Fruit fly (Drosophila melanogaster) whole organism, embryonic: ENCODE data around the gene Rrp45.
A peak's percentile ranks its signal among the peaks of the same experiment; 100 is the strongest.

ENCODE experiments used
- CG10274 ChIP-seq: fragments of 200-800 bp; sonication (Bioruptor generic); optimal IDR thresholded peaks from 3 replicates; lab custom pipeline; 2017; ENCODE audit warnings: missing biosample characterization, mild to moderate bottlenecking, missing genetic modification characterization
- CG10321 ChIP-seq: fragments of 200-800 bp; sonication (Bioruptor generic); IDR thresholded peaks from 2 replicates; pipeline ENCODE4 v1.3.6; 2022; ENCODE audit warnings: missing biosample characterization, missing genetic modification characterization
- CG10543 ChIP-seq: fragments of 200-800 bp; sonication (Bioruptor generic); optimal IDR thresholded peaks from 3 replicates; lab custom pipeline; 2017; ENCODE audit warnings: missing biosample characterization, mild to moderate bottlenecking, missing genetic modification characterization, moderate library complexity
- CG11093 ChIP-seq: fragments of 200-800 bp; sonication (Bioruptor generic); IDR thresholded peaks from 3 replicates; pipeline ENCODE4 v1.3.6; 2022; ENCODE audit warnings: missing biosample characterization, missing genetic modification characterization
- CG12391 ChIP-seq: fragments of 200-800 bp; sonication (Bioruptor generic); optimal IDR thresholded peaks from 3 replicates; lab custom pipeline; 2018; ENCODE audit warnings: missing biosample characterization, mild to moderate bottlenecking, missing genetic modification characterization, moderate library complexity
- CG13624 ChIP-seq: fragments of 200-800 bp; sonication (Bioruptor generic); optimal IDR thresholded peaks from 2 replicates; lab custom pipeline; 2016; ENCODE audit warnings: missing biosample characterization, missing genetic modification characterization
- CG15479 ChIP-seq: fragments of 200-800 bp; sonication (Bioruptor generic); optimal IDR thresholded peaks from 3 replicates; lab custom pipeline; 2019; ENCODE audit warnings: missing biosample characterization, mild to moderate bottlenecking, missing genetic modification characterization, moderate library complexity
- CG16779 ChIP-seq: fragments of 200-800 bp; sonication (Bioruptor generic); IDR thresholded peaks from 2 replicates; pipeline ENCODE4 v1.3.6; 2022; ENCODE audit warnings: missing biosample characterization, missing genetic modification characterization
- CG17385 ChIP-seq: fragments of 200-800 bp; sonication (Bioruptor generic); optimal IDR thresholded peaks from 3 replicates; lab custom pipeline; 2018; ENCODE audit warnings: missing biosample characterization, mild to moderate bottlenecking, missing genetic modification characterization
- CG1792 ChIP-seq: fragments of 200-800 bp; sonication (Bioruptor generic); optimal IDR thresholded peaks from 2 replicates; lab custom pipeline; 2016; ENCODE audit warnings: missing biosample characterization, missing genetic modification characterization
- CG18011 ChIP-seq: fragments of 200-800 bp; sonication (Bioruptor generic); optimal IDR thresholded peaks from 2 replicates; lab custom pipeline; 2017; ENCODE audit warnings: missing biosample characterization, missing genetic modification characterization, mild to moderate bottlenecking, moderate library complexity, missing genotype
- CG34224 ChIP-seq: fragments of 200-800 bp; sonication (Bioruptor generic); IDR thresholded peaks from 3 replicates; pipeline ENCODE4 v1.3.6; 2022; ENCODE audit warnings: missing biosample characterization, missing genetic modification characterization; ENCODE audit not compliant: partially characterized antibody
- CG4617 ChIP-seq: fragments of 200-800 bp; sonication (Bioruptor generic); optimal IDR thresholded peaks from 3 replicates; lab custom pipeline; 2016; ENCODE audit warnings: missing biosample characterization, missing genetic modification characterization, borderline replicate concordance
- CG4707 ChIP-seq: fragments of 200-800 bp; sonication (Bioruptor generic); optimal IDR thresholded peaks from 2 replicates; lab custom pipeline; 2018; ENCODE audit warnings: missing biosample characterization, mild to moderate bottlenecking, missing genetic modification characterization, moderate library complexity
- CG6175 ChIP-seq: fragments of 200-800 bp; sonication (Bioruptor generic); IDR thresholded peaks from 3 replicates; pipeline ENCODE4 v1.3.6; 2022; ENCODE audit warnings: missing biosample characterization, missing genetic modification characterization
- CG6683 ChIP-seq: fragments of 200-800 bp; sonication (Bioruptor generic); optimal IDR thresholded peaks from 2 replicates; lab custom pipeline; 2017; ENCODE audit warnings: missing biosample characterization, mild to moderate bottlenecking, missing genetic modification characterization, missing genetic modification reagents
- CG7963 ChIP-seq: fragments of 200-800 bp; sonication (Bioruptor generic); IDR thresholded peaks from 3 replicates; pipeline ENCODE4 v1.3.6; 2022; ENCODE audit warnings: missing biosample characterization, missing genetic modification characterization; ENCODE audit not compliant: partially characterized antibody
- CG8924 ChIP-seq: fragments of 200-800 bp; optimal IDR thresholded peaks from 3 replicates; lab custom pipeline; 2019; ENCODE audit warnings: missing biosample characterization, mild to moderate bottlenecking, missing genetic modification characterization, moderate library complexity
- CG9727 ChIP-seq: fragments of 200-800 bp; sonication (Bioruptor generic); optimal IDR thresholded peaks from 3 replicates; lab custom pipeline; 2017; ENCODE audit warnings: missing biosample characterization, mild to moderate bottlenecking, missing genetic modification characterization
- D ChIP-seq, 2 experiments: fragments of 200-800 bp in 1 of 2; fragments of >200 bp in 1 of 2; sonication (Bioruptor generic) in 1 of 2; optimal IDR thresholded peaks; 2 replicates in 1 of 2; 3 replicates in 1 of 2; lab custom pipeline; 2017; ENCODE audit warnings: mild to moderate bottlenecking in 1 of 2, missing biosample characterization in 1 of 2, missing genetic modification characterization in 1 of 2, missing genetic modification reagents in 1 of 2
- Eip74EF ChIP-seq, 2 experiments: fragments of 200-800 bp in 1 of 2; fragments of >200 bp in 1 of 2; sonication (Bioruptor generic) in 1 of 2; optimal IDR thresholded peaks; 2 replicates each; lab custom pipeline; 2017 to 2019; ENCODE audit warnings: missing biosample characterization in 2 of 2, missing genetic modification characterization in 2 of 2, mild to moderate bottlenecking in 1 of 2, moderate library complexity in 1 of 2
- Ets65A ChIP-seq: fragments of 200-800 bp; sonication (Bioruptor generic); peaks from one replicate; lab custom pipeline; 2016; ENCODE audit warnings: missing biosample characterization, missing genetic modification characterization
- HmgD ChIP-seq: fragments of 200-800 bp; sonication (Bioruptor generic); optimal IDR thresholded peaks from 3 replicates; lab custom pipeline; 2016; ENCODE audit warnings: missing biosample characterization, missing genetic modification characterization
- HmgZ ChIP-seq: fragments of 200-800 bp; sonication (Bioruptor generic); optimal IDR thresholded peaks from 2 replicates; lab custom pipeline; 2018; ENCODE audit warnings: missing biosample characterization, mild to moderate bottlenecking, missing genetic modification characterization
- MESR4 ChIP-seq: fragments of 200-800 bp; sonication (Bioruptor generic); optimal IDR thresholded peaks from 2 replicates; lab custom pipeline; 2018; ENCODE audit warnings: missing biosample characterization, mild to moderate bottlenecking, missing genetic modification characterization, moderate library complexity
- Med ChIP-seq: fragments of 200-800 bp; sonication (Bioruptor generic); peaks from one replicate; lab custom pipeline; 2016; ENCODE audit warnings: missing biosample characterization, missing genetic modification characterization, mild to moderate bottlenecking, inconsistent platforms, moderate library complexity
- Mes4 ChIP-seq: fragments of 200-800 bp; sonication (Bioruptor generic); optimal IDR thresholded peaks from 2 replicates; lab custom pipeline; 2016; ENCODE audit warnings: missing biosample characterization, missing genetic modification characterization
- Mrtf ChIP-seq: fragments of 200-800 bp; sonication (Bioruptor generic); IDR thresholded peaks from 3 replicates; pipeline ENCODE4 v1.3.6; 2022; ENCODE audit warnings: missing biosample characterization, missing genetic modification characterization
- NK7.1 ChIP-seq: fragments of 200-800 bp; sonication (Bioruptor generic); optimal IDR thresholded peaks from 3 replicates; lab custom pipeline; 2016; ENCODE audit warnings: missing biosample characterization, missing genetic modification characterization
- al ChIP-seq: fragments of 200-800 bp; sonication (Bioruptor generic); IDR thresholded peaks from 2 replicates; pipeline ENCODE4 v1.3.6; 2022; ENCODE audit warnings: missing biosample characterization, missing genetic modification characterization
- bab2 ChIP-seq: fragments of 200-800 bp; sonication (Bioruptor generic); optimal IDR thresholded peaks from 2 replicates; lab custom pipeline; 2016; ENCODE audit warnings: missing biosample characterization, missing genetic modification characterization
- cg ChIP-seq: fragments of 200-800 bp; sonication (Bioruptor generic); optimal IDR thresholded peaks from 3 replicates; lab custom pipeline; 2019; ENCODE audit warnings: missing biosample characterization, mild to moderate bottlenecking, missing genetic modification characterization, moderate library complexity
- crol ChIP-seq: fragments of 200-800 bp; sonication (Bioruptor generic); IDR thresholded peaks from 2 replicates; pipeline ENCODE4 v1.3.6; 2022; ENCODE audit warnings: missing biosample characterization, missing genetic modification characterization
- insv ChIP-seq, 2 experiments: fragments of 200-800 bp; sonication (Bioruptor generic); optimal IDR thresholded peaks; 3 replicates each; lab custom pipeline; 2016 to 2018; ENCODE audit warnings: missing biosample characterization in 2 of 2, missing genetic modification characterization in 2 of 2
- kah ChIP-seq: fragments of 200-800 bp; sonication (Bioruptor generic); optimal IDR thresholded peaks from 2 replicates; lab custom pipeline; 2018; ENCODE audit warnings: missing biosample characterization, mild to moderate bottlenecking, missing genetic modification characterization
- lmd ChIP-seq: fragments of 200-800 bp; sonication (Bioruptor generic); IDR thresholded peaks from 2 replicates; pipeline ENCODE4 v1.3.6; 2022; ENCODE audit warnings: missing biosample characterization, missing genetic modification characterization
- nom ChIP-seq: fragments of 200-800 bp; sonication (Bioruptor generic); optimal IDR thresholded peaks from 2 replicates; lab custom pipeline; 2017; ENCODE audit warnings: missing biosample characterization, missing genetic modification characterization, mild to moderate bottlenecking, moderate library complexity, missing genetic modification reagents
- pzg ChIP-seq: fragments of 200-800 bp; sonication (Bioruptor generic); optimal IDR thresholded peaks from 3 replicates; lab custom pipeline; 2018; ENCODE audit warnings: missing biosample characterization, mild to moderate bottlenecking, missing genetic modification characterization, moderate library complexity
- sima ChIP-seq: fragments of 200-800 bp; sonication (Bioruptor generic); optimal IDR thresholded peaks from 2 replicates; lab custom pipeline; 2016; ENCODE audit warnings: missing biosample characterization, missing genetic modification characterization
- sna ChIP-seq: fragments of 200-800 bp; sonication (Bioruptor generic); IDR thresholded peaks from 2 replicates; pipeline ENCODE4 v1.3.6; 2022; ENCODE audit warnings: missing biosample characterization, missing genetic modification characterization; ENCODE audit not compliant: partially characterized antibody
- sqz ChIP-seq: fragments of 200-800 bp; sonication (Bioruptor generic); optimal IDR thresholded peaks from 3 replicates; lab custom pipeline; 2018; ENCODE audit warnings: missing biosample characterization, mild to moderate bottlenecking, missing genetic modification characterization
- tll ChIP-seq, 2 experiments: fragments of 200-800 bp in 1 of 2; fragments of >200 bp in 1 of 2; sonication (Bioruptor generic) in 1 of 2; optimal IDR thresholded peaks; 2 replicates each; lab custom pipeline; 2017 to 2019; ENCODE audit warnings: missing biosample characterization in 2 of 2, missing genetic modification characterization in 2 of 2, mild to moderate bottlenecking in 1 of 2, moderate library complexity in 1 of 2
- ttk ChIP-seq: fragments of 200-800 bp; sonication (Bioruptor generic); IDR thresholded peaks from 2 replicates; pipeline ENCODE4 v2.1.2; 2022; ENCODE audit warnings: missing biosample characterization, missing genetic modification characterization
- twi ChIP-seq: fragments of 200-800 bp; optimal IDR thresholded peaks from 2 replicates; lab custom pipeline; 2019; ENCODE audit warnings: missing biosample characterization, mild to moderate bottlenecking, missing genetic modification characterization, moderate library complexity

Gene Rrp45

DNA sequence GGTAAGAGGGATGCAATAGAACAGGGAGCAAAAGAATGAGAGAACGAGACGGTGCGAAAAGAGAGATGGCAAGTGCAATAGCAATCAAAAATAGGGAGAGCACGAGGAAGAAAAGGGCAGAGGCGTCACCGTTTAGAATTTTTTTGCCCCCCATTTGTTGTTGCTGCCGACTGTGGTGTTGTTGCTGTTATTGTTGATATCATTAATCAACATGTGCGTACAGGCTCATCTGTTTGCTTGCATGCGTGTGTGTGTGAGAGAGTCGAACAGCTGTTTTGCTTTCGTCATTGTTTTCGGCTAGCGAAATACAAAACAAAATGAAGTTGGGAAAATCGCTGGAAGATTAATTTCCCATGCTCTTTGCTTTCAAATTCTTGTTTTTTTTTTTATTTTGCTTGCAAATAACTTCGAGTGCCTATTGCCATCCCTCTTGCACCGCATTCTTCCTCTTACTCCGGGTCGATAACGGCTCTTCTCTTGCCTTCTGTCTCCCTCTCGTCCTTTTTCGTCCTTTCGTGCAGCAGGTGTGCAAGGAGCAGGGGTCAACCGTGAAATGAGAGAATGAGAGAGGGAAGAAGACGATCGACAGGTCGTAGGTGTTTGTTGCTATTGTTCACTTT, 2.2 kb upstream of the Rrp45 start (continued):
- TF ChIP-seq cg (GFP tag; lab: Kevin White, UChicago): peak; percentile 66
- no peak for TF ChIP-seq MESR4 (GFP tag; lab: Kevin White, UChicago)
- TF ChIP-seq CG10321: peak; percentile 74
- peak; percentile 73 for TF ChIP-seq kah (GFP tag; lab: Kevin White, UChicago)
- TF ChIP-seq ttk (GFP tag; lab: Robert Waterston, UW): no peak
- TF ChIP-seq D (optimal IDR thresholded peaks at IDR 0.05; lab: Kevin White, UChicago): no peak
- TF ChIP-seq D (GFP tag; optimal IDR thresholded peaks at IDR 0.05; lab: Kevin White, UChicago): peak; percentile 25
- peak; percentile 5 for TF ChIP-seq CG8924 (tag; lab: Kevin White, UChicago)
- no peak for TF ChIP-seq CG6175 (GFP tag; lab: Robert Waterston, UW)
- 0 out of 3 replicates have a peak, but pooled peaks have one; percentile 32 for TF ChIP-seq CG34224 (GFP tag; lab: Robert Waterston, UW)
- TF ChIP-seq NK7.1 (GFP tag; lab: Kevin White, UChicago): no peak
- peak; percentile 41 for TF ChIP-seq sqz (GFP tag; lab: Kevin White, UChicago)
- TF ChIP-seq twi (tag; lab: Kevin White, UChicago): peak; percentile 26
- TF ChIP-seq tll (GFP tag; optimal IDR thresholded peaks at IDR 0.05; lab: Kevin White, UChicago): peak in 1 of 2 experiments; percentile 32
- TF ChIP-seq CG17385 (GFP tag; lab: Kevin White, UChicago): peak; percentile 40
- TF ChIP-seq CG4707 (GFP tag; lab: Kevin White, UChicago): no peak
- TF ChIP-seq CG10543 (GFP tag; lab: Kevin White, UChicago): peak; percentile 10
- TF ChIP-seq crol (GFP tag; lab: Robert Waterston, UW): peak; percentile 85
- TF ChIP-seq CG15479: peak; percentile 94
- TF ChIP-seq Eip74EF (GFP tag; optimal IDR thresholded peaks at IDR 0.05; lab: Kevin White, UChicago): peak in 1 of 2 experiments; percentile 18

DNA sequence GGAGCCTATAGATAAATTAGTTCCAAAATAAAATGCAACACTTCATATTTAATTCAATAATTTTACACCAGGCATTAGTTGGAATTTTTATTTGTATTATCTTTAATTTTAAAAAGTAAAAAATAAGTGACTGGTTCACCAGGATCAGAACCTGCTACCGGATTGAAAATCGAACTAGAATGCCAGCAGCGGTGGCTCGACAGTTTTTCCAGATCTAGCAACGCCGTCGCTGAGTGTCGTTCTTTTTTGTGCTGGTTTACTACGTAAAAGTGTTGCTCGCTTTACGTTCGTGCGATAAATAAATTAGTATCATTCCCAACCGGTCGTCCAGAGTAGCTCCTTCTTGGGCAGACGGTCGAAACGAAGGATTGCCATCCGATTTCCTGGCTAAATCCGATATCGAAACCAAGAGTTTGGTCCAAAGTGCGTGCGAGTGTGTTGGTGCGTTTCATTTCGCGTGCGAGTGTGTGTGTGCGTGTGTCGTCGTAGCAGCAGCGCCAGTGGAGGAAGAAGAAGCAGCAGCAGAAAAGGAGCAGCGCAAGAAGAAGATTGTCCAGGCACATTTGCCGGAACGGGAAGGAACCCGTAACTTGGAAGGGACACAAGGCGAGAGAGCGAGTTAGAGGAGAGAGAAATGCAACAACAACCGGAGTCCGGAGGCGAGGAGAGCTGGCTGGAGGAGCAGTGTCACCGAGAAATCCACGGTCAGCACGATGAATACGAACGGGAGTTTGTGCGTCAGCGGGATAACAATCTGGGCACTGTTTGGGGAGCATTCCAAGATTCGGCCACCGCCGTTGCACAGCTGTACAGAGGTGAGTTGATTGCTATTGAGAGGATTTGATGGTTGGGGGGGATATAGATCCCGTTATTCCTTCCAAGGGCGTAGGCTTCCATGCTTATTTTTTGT, 1.1 kb upstream of the Rrp45 start, which contains the start of gene CG4768:
Gene CG4768 (plus strand): TSS at position 200 of the 910 bp plus-strand sequence.
- peak; percentile 40 for TF ChIP-seq CG4617 (GFP tag; lab: Kevin White, UChicago)
- no peak for TF ChIP-seq Mrtf (GFP tag; lab: Robert Waterston, UW)
- peak; percentile 25 for TF ChIP-seq pzg (GFP tag; lab: Kevin White, UChicago)
- TF ChIP-seq Eip74EF (GFP tag; optimal IDR thresholded peaks at IDR 0.05; lab: Kevin White, UChicago): no peak
- TF ChIP-seq CG6683 (GFP tag; lab: Kevin White, UChicago): no peak
- no peak for TF ChIP-seq CG18011 (GFP tag; lab: Kevin White, UChicago)
- peak; percentile 30 for TF ChIP-seq CG10543 (GFP tag; lab: Kevin White, UChicago)
- TF ChIP-seq CG12391: peak; percentile 3
- TF ChIP-seq CG1792: no peak
- peak; percentile 7 for TF ChIP-seq CG13624
- peak; percentile 70 for TF ChIP-seq Ets65A
- no peak for TF ChIP-seq al (GFP tag; lab: Robert Waterston, UW)
- peak; percentile 0 for TF ChIP-seq HmgZ (tag; lab: Kevin White, UChicago)
- no peak for TF ChIP-seq sima (GFP tag; lab: Kevin White, UChicago)
- peak; percentile 17 for TF ChIP-seq nom (GFP tag; lab: Kevin White, UChicago)
- TF ChIP-seq insv (GFP tag; optimal IDR thresholded peaks at IDR 0.05; lab: Kevin White, UChicago): peak in 1 of 2 experiments; percentile 50
- TF ChIP-seq HmgD: peak; percentile 3
- no peak for TF ChIP-seq ttk (GFP tag; lab: Robert Waterston, UW)
- TF ChIP-seq Mes4 (GFP tag; lab: Kevin White, UChicago): no peak
- peak; percentile 66 for TF ChIP-seq Med (GFP tag; lab: Kevin White, UChicago)
- TF ChIP-seq CG16779: no peak
- no peak for TF ChIP-seq CG11093 (GFP tag; lab: Robert Waterston, UW)
- TF ChIP-seq CG10274 (GFP tag; lab: Kevin White, UChicago): no peak
- 0 out of 2 replicates have a peak, but pooled peaks have one; percentile 33 for TF ChIP-seq sna (GFP tag; lab: Robert Waterston, UW)
- no peak for TF ChIP-seq CG9727 (GFP tag; lab: Kevin White, UChicago)
- TF ChIP-seq lmd: no peak
- no peak for TF ChIP-seq CG7963 (GFP tag; lab: Robert Waterston, UW)
- no peak for TF ChIP-seq bab2 (GFP tag; lab: Kevin White, UChicago)
